Worm (Caenorhabditis elegans): ENCODE data around the gene msp-65.

Gene msp-65

DNA sequence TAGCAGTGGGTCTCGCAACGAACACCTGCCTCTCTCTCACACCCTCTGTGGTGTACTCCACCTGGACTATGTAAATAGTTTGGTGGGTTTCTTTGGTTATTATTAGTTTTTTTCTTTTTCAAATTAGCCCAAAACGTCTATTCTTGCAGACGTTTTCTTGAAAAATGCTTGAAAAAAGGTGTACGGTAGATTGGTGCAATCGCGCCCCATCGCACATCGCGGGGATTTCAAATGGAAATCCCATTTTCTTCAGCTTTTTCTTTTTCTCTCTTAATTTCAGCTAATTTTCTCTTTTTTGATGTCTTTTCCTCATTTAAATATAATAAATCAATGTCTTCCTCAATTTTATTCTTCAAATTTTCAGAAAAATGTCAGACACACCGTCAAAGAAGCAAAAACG lies 37.8 kb downstream of the msp-65 start, which contains the start of gene Y4C6B.1:
TSS of gene Y4C6B.1 (plus strand) at position 365 of the 400 bp plus-strand sequence.
- no peak for TF ChIP-seq daf-16 (GFP tag; optimal IDR thresholded peaks at IDR 0.05)
- TF ChIP-seq daf-16 (tag; optimal IDR thresholded peaks at IDR 0.05), result no peak
- no peak for TF ChIP-seq nhr-76 (tag; optimal IDR thresholded peaks at IDR 0.05)
- no peak for TF ChIP-seq egl-43 (GFP tag; IDR thresholded peaks at IDR 0.05)
- TF ChIP-seq nhr-77 (tag; optimal IDR thresholded peaks at IDR 0.05), result no peak
- TF ChIP-seq lsy-2 (tag; optimal IDR thresholded peaks at IDR 0.05), result peak in 1 of 2 experiments; percentile 83
- TF ChIP-seq lin-38 (GFP tag; IDR thresholded peaks at IDR 0.05), result peak; percentile 87
- TF ChIP-seq daf-19 (GFP tag; conservative IDR thresholded peaks at IDR 0.05), result no peak
- TF ChIP-seq ceh-82 (tag; optimal IDR thresholded peaks at IDR 0.05), result no peak

DNA sequence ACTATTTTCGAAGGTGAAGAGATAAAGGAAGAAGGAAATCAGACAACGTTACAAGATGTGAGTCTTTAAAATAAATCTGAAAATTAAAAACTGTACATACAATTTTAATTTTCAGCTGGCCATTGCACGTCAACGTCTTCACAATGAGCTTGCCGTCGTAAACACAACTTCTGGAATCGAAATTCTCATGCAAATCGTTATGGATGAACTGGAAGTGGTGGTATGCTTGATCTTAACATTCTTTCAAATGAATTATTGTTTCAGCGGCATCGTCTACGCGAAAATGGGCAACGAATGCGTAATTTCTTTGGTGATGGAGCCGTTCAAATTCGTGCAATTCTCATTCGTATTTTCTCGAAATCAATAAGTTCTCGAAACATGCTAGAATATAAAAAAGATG lies 38.2 kb downstream of the msp-65 start:
- TF ChIP-seq unc-62 (GFP tag; optimal IDR thresholded peaks at IDR 0.05 in 1 of 2) (peak in 1 of 2 experiments; percentile 96), unc-62 (tag; optimal IDR thresholded peaks at IDR 0.05) (no peak), ceh-44 (GFP tag; IDR thresholded peaks at IDR 0.05) (no peak), daf-16 (GFP tag; optimal IDR thresholded peaks at IDR 0.05) (no peak), daf-16 (tag; optimal IDR thresholded peaks at IDR 0.05) (no peak), ZK337.2 (GFP tag; IDR thresholded peaks at IDR 0.05) (no peak), mxl-3 (GFP tag; optimal IDR thresholded peaks at IDR 0.05) (no peak), lim-7 (GFP tag; IDR thresholded peaks at IDR 0.05) (no peak), madf-9 (GFP tag; conservative IDR thresholded peaks at IDR 0.05) (no peak), rbr-2 (tag; optimal IDR thresholded peaks at IDR 0.05) (no peak), zip-2 (tag; optimal IDR thresholded peaks at IDR 0.05) (no peak)

DNA sequence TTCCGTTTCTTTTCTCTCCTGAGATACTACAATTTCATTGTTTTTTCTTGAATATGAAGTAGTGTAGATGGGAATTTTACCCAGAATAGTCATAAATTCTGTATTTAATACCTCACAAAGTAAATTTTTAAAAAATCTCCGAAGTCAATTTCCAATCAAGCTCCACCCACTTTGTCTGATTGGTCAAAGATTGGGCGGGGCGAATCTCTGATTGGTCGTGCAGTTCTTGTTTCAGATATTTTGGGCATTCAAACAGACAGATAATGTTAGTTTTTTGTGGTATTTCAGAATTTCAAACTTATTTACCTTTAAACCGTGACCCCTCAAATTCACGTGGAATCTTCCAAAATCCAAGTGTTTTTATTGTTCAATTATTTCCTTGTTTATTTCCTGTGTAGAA lies 44.2 kb downstream of the msp-65 start, which contains the start of gene F41H10.5:
TSS of gene F41H10.5 (plus strand) at position 375 of the 400 bp plus-strand sequence.
- TF ChIP-seq nhr-76 (tag; optimal IDR thresholded peaks at IDR 0.05), result no peak
- no peak for TF ChIP-seq dve-1 (tag; optimal IDR thresholded peaks at IDR 0.05; ENCODE audit: insufficient read depth)

DNA sequence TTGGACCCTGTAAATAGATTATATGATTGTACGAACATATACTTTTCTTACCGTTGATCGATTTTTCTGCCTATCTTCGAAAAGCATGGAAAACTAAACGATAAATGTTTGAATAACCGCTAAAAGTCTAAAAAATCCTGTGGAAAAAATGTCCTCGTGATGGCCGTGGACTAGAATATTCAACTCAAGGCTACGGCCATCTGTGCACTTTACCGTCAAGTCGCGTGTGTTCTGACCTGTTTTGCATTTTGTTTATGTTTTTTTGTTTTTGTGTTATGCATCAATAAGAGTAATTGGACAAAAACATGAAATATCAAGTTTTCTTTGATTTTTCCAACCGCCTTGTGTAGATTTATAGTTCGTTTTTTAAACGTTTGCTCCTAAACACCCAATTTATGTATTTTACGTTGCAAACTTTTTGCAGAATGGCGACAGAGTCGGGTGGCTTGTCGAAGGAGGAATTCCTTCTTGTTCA lies 47.8 kb downstream of the msp-65 start, which contains the start of the genes hda-6 and F41H10.4:
TSS of gene hda-6 (minus strand) at position 172 of the 475 bp plus-strand sequence.
TSS of gene F41H10.4 (plus strand) at position 425 of the 475 bp plus-strand sequence.
- TF ChIP-seq daf-8 (GFP tag; IDR thresholded peaks at IDR 0.05) (no peak), tag-97 (GFP tag; IDR thresholded peaks at IDR 0.05) (no peak), mep-1 (tag; optimal IDR thresholded peaks at IDR 0.05) (peak; percentile 77), dve-1 (tag; optimal IDR thresholded peaks at IDR 0.05; ENCODE audit: insufficient read depth) (peak; percentile 69), lin-13 (GFP tag; optimal IDR thresholded peaks at IDR 0.05) (peak; percentile 14), pqm-1 (tag; optimal IDR thresholded peaks at IDR 0.05) (no peak), Y48G9A.11 (GFP tag; IDR thresholded peaks at IDR 0.05) (no peak), Y5F2A.4 (GFP tag; optimal IDR thresholded peaks at IDR 0.05) (no peak), hlh-30 (tag; optimal IDR thresholded peaks at IDR 0.05; ENCODE audit: insufficient read depth) (peak; percentile 96), madf-9 (GFP tag; conservative IDR thresholded peaks at IDR 0.05) (0 out of 2 replicates have a peak, but pooled peaks have one; percentile 38), mxl-2 (GFP tag; conservative IDR thresholded peaks at IDR 0.05) (no peak), zfp-2 (tag; optimal IDR thresholded peaks at IDR 0.05) (no peak), cey-2 (tag; optimal IDR thresholded peaks at IDR 0.05; ENCODE audit: borderline replicate concordance, insufficient read depth) (no peak), dmd-8 (GFP tag; IDR thresholded peaks at IDR 0.05) (no peak), dmd-6 (GFP tag; IDR thresholded peaks at IDR 0.05) (peak; percentile 35), zip-2 (tag; optimal IDR thresholded peaks at IDR 0.05) (no peak), T26A8.4 (GFP tag; IDR thresholded peaks at IDR 0.05) (peak; percentile 38; the same call in 1 of the 2 replicates), mxl-3 (GFP tag; optimal IDR thresholded peaks at IDR 0.05) (peak; percentile 68), F44E2.7 (GFP tag; IDR thresholded peaks at IDR 0.05) (no peak), snpc-1.2 (GFP tag; IDR thresholded peaks at IDR 0.05) (peak; percentile 67; the same call in 1 of the 2 replicates), mdl-1 (tag; optimal IDR thresholded peaks at IDR 0.05) (peak in 1 of 2 experiments; percentile 36), duxl-1 (tag; optimal IDR thresholded peaks at IDR 0.05; ENCODE audit: poor library complexity) (peak; percentile 49), ceh-20 (GFP tag; IDR thresholded peaks at IDR 0.05) (no peak), nhr-11 (tag; optimal IDR thresholded peaks at IDR 0.05) (no peak), ztf-11 (tag; optimal IDR thresholded peaks at IDR 0.05) (no peak), ctbp-1 (GFP tag; IDR thresholded peaks at IDR 0.05) (no peak), F26F4.8 (GFP tag; conservative IDR thresholded peaks at IDR 0.05) (no peak), php-3 (GFP tag; IDR thresholded peaks at IDR 0.05) (no peak), nhr-28 (tag; optimal IDR thresholded peaks at IDR 0.05) (peak; percentile 20), ama-1 (optimal IDR thresholded peaks at IDR 0.05) (no peak), unc-130 (GFP tag; optimal IDR thresholded peaks at IDR 0.05) (peak; percentile 85)

Data from whole organism, L4 larva.